Fruit fly (Drosophila melanogaster) Kc167 (cell line): ENCODE measurements around the gene Sfp26Ac.

Experiments
- h ChIP-seq: fragments of >200 bp; optimal IDR thresholded peaks from 3 replicates; lab custom pipeline; 2018; ENCODE audit warnings: missing external identifiers
- insv ChIP-seq: fragments of >200 bp; optimal IDR thresholded peaks from 3 replicates; lab custom pipeline; 2018; ENCODE audit warnings: missing external identifiers
- psq ChIP-seq: fragments of >200 bp; optimal IDR thresholded peaks from 2 replicates; lab custom pipeline; 2017; ENCODE audit warnings: missing external identifiers
- ttk ChIP-seq: sonication (Bioruptor generic); optimal IDR thresholded peaks from 2 replicates; lab custom pipeline; 2017; ENCODE audit warnings: missing external identifiers

DNA sequence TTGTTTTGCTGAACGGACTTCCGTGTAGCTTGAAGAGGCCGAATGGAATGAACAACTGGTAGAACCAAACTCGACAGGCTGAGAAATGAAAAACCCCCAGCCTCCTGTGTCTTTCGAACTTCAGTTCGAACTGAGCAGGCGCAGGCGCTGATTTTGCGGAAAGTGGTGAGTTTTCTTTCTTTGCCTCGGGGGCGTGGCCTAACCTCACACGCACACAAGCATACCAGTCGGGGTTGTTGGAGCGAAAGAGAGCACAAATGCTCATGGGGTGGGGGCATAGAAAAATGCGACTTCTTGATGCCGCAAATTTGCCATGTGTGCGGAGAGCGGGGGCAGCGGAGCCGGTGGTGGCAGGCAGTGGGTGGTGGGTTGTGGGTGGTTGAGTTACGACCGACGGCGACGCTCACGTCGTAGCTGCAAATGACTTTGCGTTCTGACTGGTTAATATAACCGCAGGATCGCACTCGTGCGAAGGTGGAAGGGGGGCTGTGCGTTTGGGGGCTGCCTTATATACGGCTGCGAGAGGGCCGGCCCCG lies 39.1 kb upstream of the Sfp26Ac start, which contains the start of gene CG9016:
- no peak for TF ChIP-seq h (lab: Kevin White, UChicago)
- TF ChIP-seq psq (lab: Kevin White, UChicago) = no peak
- TF ChIP-seq ttk (lab: Kevin White, UChicago) = no peak
- no peak for TF ChIP-seq insv (lab: Kevin White, UChicago)
